Worm (Caenorhabditis elegans) whole organism, mixed stage, embryonic: ENCODE measurements around the gene nspb-6.

ENCODE experiments used
- M03D4.4 ChIP-seq: sonication (generic microtip); optimal IDR thresholded peaks from 2 replicates; lab custom pipeline; 2017; ENCODE audit warnings: mild to moderate bottlenecking, missing genetic modification characterization, missing compliant biosample characterization
- bed-3 ChIP-seq: fragments of 200-800 bp; sonication (Bioruptor generic); optimal IDR thresholded peaks from 3 replicates; lab custom pipeline; 2018; ENCODE audit warnings: mild to moderate bottlenecking, missing genetic modification characterization, moderate library complexity, missing compliant biosample characterization
- blmp-1 ChIP-seq: fragments of 150-350 bp; optimal IDR thresholded peaks from 2 replicates; lab custom pipeline; 2014; ENCODE audit warnings: missing biosample characterization, missing genetic modification characterization
- ceh-39 ChIP-seq: fragments of 150-350 bp; optimal IDR thresholded peaks from 2 replicates; lab custom pipeline; 2014; ENCODE audit warnings: missing biosample characterization, missing genetic modification characterization
- ceh-43 ChIP-seq: fragments of 200-800 bp; sonication (Bioruptor generic); optimal IDR thresholded peaks from 2 replicates; lab custom pipeline; 2018; ENCODE audit warnings: mild to moderate bottlenecking, missing genetic modification characterization, moderate library complexity, missing compliant biosample characterization
- ces-1 ChIP-seq: fragments of 150-350 bp; optimal IDR thresholded peaks from 2 replicates; lab custom pipeline; 2014; ENCODE audit warnings: missing biosample characterization, missing genetic modification reagents, missing genetic modification characterization
- elt-1 ChIP-seq: sonication (generic microtip); optimal IDR thresholded peaks from 2 replicates; lab custom pipeline; 2017; ENCODE audit warnings: missing genetic modification characterization, mild to moderate bottlenecking, missing compliant biosample characterization, antibody characterized with exemption, moderate library complexity, borderline replicate concordance; ENCODE audit not compliant: insufficient read depth
- elt-3 ChIP-seq: fragments of 150-350 bp; optimal IDR thresholded peaks from 2 replicates; lab custom pipeline; 2014; ENCODE audit warnings: missing biosample characterization, missing genetic modification characterization
- flh-1 ChIP-seq: fragments of 200-800 bp; sonication (Bioruptor generic); optimal IDR thresholded peaks from 2 replicates; lab custom pipeline; 2018; ENCODE audit warnings: mild to moderate bottlenecking, missing genetic modification characterization, moderate library complexity, missing compliant biosample characterization
- ham-2 ChIP-seq: fragments of 200-800 bp; sonication (Bioruptor generic); optimal IDR thresholded peaks from 2 replicates; lab custom pipeline; 2018; ENCODE audit warnings: mild to moderate bottlenecking, missing genetic modification characterization, missing compliant biosample characterization
- hlh-1 ChIP-seq: fragments of 150-350 bp; optimal IDR thresholded peaks from 2 replicates; lab custom pipeline; 2014; ENCODE audit warnings: missing biosample characterization, missing genetic modification reagents, missing genetic modification characterization
- lsy-2 ChIP-seq: fragments of 150-350 bp; optimal IDR thresholded peaks from 2 replicates; lab custom pipeline; 2014; ENCODE audit warnings: missing biosample characterization, missing genetic modification characterization
- mab-5 ChIP-seq: fragments of 150-350 bp; optimal IDR thresholded peaks from 2 replicates; lab custom pipeline; 2014; ENCODE audit warnings: missing biosample characterization, missing genetic modification characterization
- mep-1 ChIP-seq: fragments of 150-350 bp; optimal IDR thresholded peaks from 2 replicates; lab custom pipeline; 2017; ENCODE audit warnings: missing biosample characterization, missing genetic modification reagents, missing genetic modification characterization, inconsistent platforms
- mls-2 ChIP-seq: sonication (generic microtip); optimal IDR thresholded peaks from 2 replicates; lab custom pipeline; 2016; ENCODE audit warnings: mild to moderate bottlenecking, missing genetic modification characterization, moderate library complexity, missing compliant biosample characterization
- nhr-12 ChIP-seq: fragments of 150-350 bp; optimal IDR thresholded peaks from 2 replicates; lab custom pipeline; 2014; ENCODE audit warnings: missing biosample characterization, missing genetic modification characterization
- nhr-2 ChIP-seq: fragments of 150-350 bp; optimal IDR thresholded peaks from 2 replicates; lab custom pipeline; 2014; ENCODE audit warnings: missing biosample characterization, missing genetic modification characterization
- nhr-237 ChIP-seq: fragments of 150-350 bp; optimal IDR thresholded peaks from 2 replicates; lab custom pipeline; 2014; ENCODE audit warnings: missing biosample characterization, missing genetic modification characterization
- pha-4 ChIP-seq: fragments of 150-350 bp; optimal IDR thresholded peaks from 2 replicates; lab custom pipeline; 2018; ENCODE audit warnings: missing biosample characterization, missing genetic modification reagents, missing genetic modification characterization
- sem-2 ChIP-seq: fragments of 200-800 bp; sonication (Bioruptor generic); optimal IDR thresholded peaks from 2 replicates; lab custom pipeline; 2018; ENCODE audit warnings: mild to moderate bottlenecking, missing genetic modification characterization, missing compliant biosample characterization
- snpc-4 ChIP-seq: fragments of 150-350 bp; optimal IDR thresholded peaks from 2 replicates; lab custom pipeline; 2014; ENCODE audit warnings: missing biosample characterization, missing genetic modification characterization
- sptf-1 ChIP-seq: sonication (generic microtip); optimal IDR thresholded peaks from 2 replicates; lab custom pipeline; 2017; ENCODE audit warnings: mild to moderate bottlenecking, missing genetic modification characterization, moderate library complexity, missing compliant biosample characterization
- tbx-8 ChIP-seq: fragments of 200-800 bp; sonication (Bioruptor generic); optimal IDR thresholded peaks from 2 replicates; lab custom pipeline; 2018; ENCODE audit warnings: mild to moderate bottlenecking, missing genetic modification characterization, moderate library complexity, missing compliant biosample characterization
- unc-120 ChIP-seq: sonication (generic microtip); optimal IDR thresholded peaks from 2 replicates; lab custom pipeline; 2017; ENCODE audit warnings: missing genetic modification characterization, missing compliant biosample characterization; ENCODE audit not compliant: poor library complexity, severe bottlenecking
- unc-39 ChIP-seq: fragments of 150-350 bp; optimal IDR thresholded peaks from 2 replicates; lab custom pipeline; 2014; ENCODE audit warnings: missing biosample characterization, missing genetic modification characterization
- unc-62 ChIP-seq: fragments of 150-350 bp; optimal IDR thresholded peaks from 2 replicates; lab custom pipeline; 2014; ENCODE audit warnings: missing biosample characterization, missing genetic modification reagents, missing genetic modification characterization
- ztf-11 ChIP-seq: fragments of 150-350 bp; optimal IDR thresholded peaks from 2 replicates; lab custom pipeline; 2014; ENCODE audit warnings: missing biosample characterization, missing genetic modification characterization

Gene nspb-6

DNA sequence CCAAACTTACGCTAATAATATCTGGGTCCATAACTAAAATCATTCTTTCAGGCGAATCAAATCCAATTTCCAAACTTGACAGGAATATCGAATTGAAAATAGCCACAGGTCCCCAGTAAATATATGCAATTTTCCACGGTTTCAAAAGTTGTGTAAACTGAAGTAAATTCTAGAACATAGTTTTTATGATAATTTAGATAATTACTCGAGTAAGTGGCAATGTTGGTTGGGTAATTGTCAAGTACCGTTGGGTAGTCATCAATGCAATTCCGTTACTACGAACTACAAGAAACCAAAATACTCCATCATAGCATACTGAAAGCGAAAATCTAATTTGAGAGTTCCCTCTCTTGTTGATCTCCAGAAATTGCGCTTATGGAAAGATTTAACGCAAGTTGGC, 25.9 kb upstream of the nspb-6 start:
- no peak for TF ChIP-seq unc-39 (tag; lab: Kevin White, UChicago)
- no peak for TF ChIP-seq unc-62
- TF ChIP-seq ham-2 (GFP tag; lab: Kevin White, UChicago) = no peak
- no peak for TF ChIP-seq nhr-237 (tag; lab: Kevin White, UChicago)
- no peak for TF ChIP-seq mab-5 (tag; lab: Kevin White, UChicago)
- no peak for TF ChIP-seq flh-1 (GFP tag; lab: Kevin White, UChicago)
- TF ChIP-seq ceh-39 = no peak
- TF ChIP-seq blmp-1 = no peak

- TF ChIP-seq ceh-43 (GFP tag; lab: Kevin White, UChicago) = no peak
- TF ChIP-seq ham-2 (GFP tag; lab: Kevin White, UChicago) = no peak
- TF ChIP-seq ces-1 (GFP tag; lab: Kevin White, UChicago) = no peak
- no peak for TF ChIP-seq hlh-1 (tag; lab: Kevin White, UChicago)
- TF ChIP-seq sem-2 = no peak
- no peak for TF ChIP-seq nhr-2 (tag; lab: Kevin White, UChicago)
- no peak for TF ChIP-seq mab-5 (tag; lab: Kevin White, UChicago)
- TF ChIP-seq blmp-1 = no peak
- TF ChIP-seq snpc-4 (tag; lab: Kevin White, UChicago) = no peak
- no peak for TF ChIP-seq mep-1 (tag; lab: Kevin White, UChicago)
- no peak for TF ChIP-seq sptf-1 (tag; lab: Kevin White, UChicago)
- no peak for TF ChIP-seq pha-4
- no peak for TF ChIP-seq ztf-11 (tag; lab: Kevin White, UChicago)
- TF ChIP-seq mls-2 (tag; lab: Kevin White, UChicago) = no peak
- TF ChIP-seq unc-39 (tag; lab: Kevin White, UChicago) = no peak
- no peak for TF ChIP-seq elt-1 (tag; lab: Kevin White, UChicago)
- TF ChIP-seq nhr-237 (tag; lab: Kevin White, UChicago) = no peak
- TF ChIP-seq lsy-2 = no peak
- no peak for TF ChIP-seq bed-3 (GFP tag; lab: Kevin White, UChicago)
- no peak for TF ChIP-seq nhr-12 (tag; lab: Kevin White, UChicago)
These were observed 25.2 kb upstream of the nspb-6 start, which contains the start of gene srv-17 for ce11 chrIV:5870072-5870471. Gene srv-17 (minus strand): TSS chrIV:5870172.

- no peak for TF ChIP-seq pha-4
- no peak for TF ChIP-seq sptf-1 (tag; lab: Kevin White, UChicago)
- no peak for TF ChIP-seq mls-2 (tag; lab: Kevin White, UChicago)
- TF ChIP-seq snpc-4 (tag; lab: Kevin White, UChicago) = no peak
- no peak for TF ChIP-seq unc-62
- no peak for TF ChIP-seq flh-1 (GFP tag; lab: Kevin White, UChicago)
- TF ChIP-seq M03D4.4 (tag; lab: Kevin White, UChicago) = no peak
- TF ChIP-seq ceh-39 = no peak
These were observed 21.5 kb upstream of the nspb-6 start, which contains the start of gene srv-19 for ce11 chrIV:5873825-5874224. Gene srv-19 (minus strand): TSS chrIV:5873925.

DNA sequence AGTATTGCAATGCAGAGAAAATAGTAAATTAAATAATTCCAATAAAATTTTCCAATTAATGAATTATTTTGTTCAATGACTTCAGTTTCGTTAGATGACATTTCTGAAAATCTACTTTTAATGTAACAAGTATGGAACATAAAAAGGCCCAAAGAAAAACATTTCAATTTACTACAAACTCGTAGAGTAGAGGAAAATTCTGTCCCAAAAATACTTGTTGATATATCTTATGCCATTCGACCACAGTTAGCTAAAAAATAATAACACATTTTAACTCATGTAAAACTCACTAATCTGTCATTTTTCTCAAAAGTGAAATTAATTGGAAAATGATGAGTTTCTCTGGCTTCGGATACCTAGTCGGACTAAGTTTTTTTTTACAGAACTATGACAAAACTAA, 18.0 kb upstream of the nspb-6 start, which contains the start of gene srv-21:
TSS of gene srv-21 (minus strand) at position 101 of the 400 bp plus-strand sequence.
- no peak for TF ChIP-seq ceh-43 (GFP tag; lab: Kevin White, UChicago)
- TF ChIP-seq unc-120 (tag; lab: Kevin White, UChicago) = no peak
- TF ChIP-seq sptf-1 (tag; lab: Kevin White, UChicago) = no peak
- TF ChIP-seq mep-1 (tag; lab: Kevin White, UChicago) = no peak
- TF ChIP-seq elt-1 (tag; lab: Kevin White, UChicago) = no peak
- no peak for TF ChIP-seq unc-39 (tag; lab: Kevin White, UChicago)
- no peak for TF ChIP-seq snpc-4 (tag; lab: Kevin White, UChicago)
- no peak for TF ChIP-seq mls-2 (tag; lab: Kevin White, UChicago)
- TF ChIP-seq ztf-11 (tag; lab: Kevin White, UChicago) = no peak

DNA sequence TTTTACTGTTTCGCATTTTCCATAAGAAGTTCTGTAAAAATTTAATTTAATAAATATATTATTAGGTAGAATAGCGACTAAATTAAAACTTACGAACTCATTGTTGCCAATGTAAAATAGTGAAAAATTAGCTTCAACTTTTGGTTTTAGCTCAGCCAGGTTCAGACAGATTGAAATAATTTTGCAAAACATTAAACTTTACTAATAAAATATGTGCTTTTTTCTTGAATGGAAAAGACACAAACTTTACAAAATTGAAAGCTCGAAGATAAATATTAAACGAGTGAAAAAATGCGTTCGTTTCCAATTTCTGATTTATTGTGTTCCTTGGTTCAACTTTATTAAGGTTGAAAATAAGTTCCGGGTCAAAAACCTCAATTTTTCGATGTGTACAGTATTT, 15.4 kb upstream of the nspb-6 start, which contains the start of gene srv-22:
TSS of gene srv-22 (minus strand) at position 101 of the 400 bp plus-strand sequence.
- no peak for TF ChIP-seq elt-3 (tag; lab: Kevin White, UChicago)
- TF ChIP-seq elt-1 (tag; lab: Kevin White, UChicago) = no peak
- TF ChIP-seq tbx-8 = no peak
- no peak for TF ChIP-seq ztf-11 (tag; lab: Kevin White, UChicago)
- no peak for TF ChIP-seq bed-3 (GFP tag; lab: Kevin White, UChicago)
- TF ChIP-seq mab-5 (tag; lab: Kevin White, UChicago) = no peak
- no peak for TF ChIP-seq blmp-1
- no peak for TF ChIP-seq flh-1 (GFP tag; lab: Kevin White, UChicago)
- TF ChIP-seq nhr-2 (tag; lab: Kevin White, UChicago) = no peak
- TF ChIP-seq, all 35 proteins: peak for 0
